Fruit fly (Drosophila melanogaster): ENCODE results near the gene Peritrophin-15a.

DNA sequence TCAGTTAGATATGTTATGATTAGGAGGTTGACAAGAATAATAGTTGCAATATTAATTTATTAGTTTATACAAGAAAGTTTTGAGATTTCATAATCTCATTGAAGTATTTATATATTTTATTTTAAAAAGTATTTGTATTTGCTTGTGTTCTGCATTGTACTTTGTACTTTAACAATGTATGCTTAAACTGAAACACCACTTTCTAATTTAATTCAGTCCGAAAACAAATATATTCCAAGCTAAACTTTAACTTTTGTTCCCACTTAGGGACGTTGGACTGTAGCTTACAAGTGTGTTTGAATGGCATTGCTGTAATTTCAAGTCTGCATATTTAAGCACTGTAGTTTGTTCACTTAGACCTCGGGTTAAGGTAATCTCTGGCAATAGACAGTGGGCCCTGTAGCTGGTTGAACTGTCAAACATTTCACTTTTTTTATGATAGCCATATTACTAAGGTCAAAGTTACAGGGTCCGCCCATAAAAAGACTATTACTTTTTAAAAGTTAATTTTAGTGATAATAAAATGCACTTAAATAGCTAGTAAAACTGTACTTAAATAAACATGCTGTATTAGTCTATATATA lies 24.4 kb downstream of the Peritrophin-15a start:
- no peak for TF ChIP-seq woc (GFP tag; optimal IDR thresholded peaks at IDR 0.05)
- TF ChIP-seq dl (GFP tag; optimal IDR thresholded peaks at IDR 0.05; ENCODE audit: insufficient read depth in 1 of 2, partially characterized antibody in 2 of 2): no peak
- TF ChIP-seq Hr78 (GFP tag; optimal IDR thresholded peaks at IDR 0.05): no peak
- no peak for TF ChIP-seq N (GFP tag; optimal IDR thresholded peaks at IDR 0.05)
- TF ChIP-seq HLH106 (tag; optimal IDR thresholded peaks at IDR 0.05): no peak

All from whole organism, wandering third instar larva.